Fruit fly (Drosophila melanogaster): ENCODE data around the gene Pfdn1.
A peak's percentile ranks its signal among the peaks of the same experiment; 100 is the strongest.

Gene Pfdn1

dm6 chr2L:6098479-6099269 is 29.8 kb downstream of the Pfdn1 start, which contains the start of gene CG9175 (continued):
- TF ChIP-seq Optix (GFP tag; IDR thresholded peaks at IDR 0.05), result no peak
- TF ChIP-seq CG10654 (GFP tag; optimal IDR thresholded peaks at IDR 0.05), result no peak
- TF ChIP-seq dimm (GFP tag; IDR thresholded peaks at IDR 0.05), result no peak
- TF ChIP-seq CG11456 (GFP tag; IDR thresholded peaks at IDR 0.05), result 0 out of 3 replicates have a peak, but pooled peaks have one; percentile 58
- TF ChIP-seq CG8290 (GFP tag; optimal IDR thresholded peaks at IDR 0.05), result peak; percentile 83
- peak; percentile 53 to 95 for TF ChIP-seq CG8290 (tag; optimal IDR thresholded peaks at IDR 0.05)
- TF ChIP-seq ac (GFP tag; optimal IDR thresholded peaks at IDR 0.05), result no peak
- peak; percentile 15 for TF ChIP-seq CG1792 (GFP tag; optimal IDR thresholded peaks at IDR 0.05)
- no peak for TF ChIP-seq CG6654 (GFP tag; optimal IDR thresholded peaks at IDR 0.05)
- TF ChIP-seq pzg (GFP tag; optimal IDR thresholded peaks at IDR 0.05), result peak; percentile 100
- peak; percentile 31 for TF ChIP-seq Side (GFP tag; optimal IDR thresholded peaks at IDR 0.05)
- no peak for TF ChIP-seq sima (GFP tag; optimal IDR thresholded peaks at IDR 0.05)
- TF ChIP-seq CG15011 (GFP tag; optimal IDR thresholded peaks at IDR 0.05), result no peak
- no peak for TF ChIP-seq Fer3 (tag; optimal IDR thresholded peaks at IDR 0.05)
- TF ChIP-seq mam (GFP tag; optimal IDR thresholded peaks at IDR 0.05), result peak; percentile 63
- peak; percentile 28 for TF ChIP-seq gcm (GFP tag; optimal IDR thresholded peaks at IDR 0.05)
- TF ChIP-seq gsb-n (tag; optimal IDR thresholded peaks at IDR 0.05), result peak; percentile 6
- TF ChIP-seq sens (GFP tag), result peak; percentile 83
- no peak for TF ChIP-seq fd96Cb (tag; optimal IDR thresholded peaks at IDR 0.05)
- 0 out of 2 replicates have a peak, but pooled peaks have one; percentile 23 for TF ChIP-seq ranshi (GFP tag; IDR thresholded peaks at IDR 0.05)
- TF ChIP-seq BtbVII (GFP tag; optimal IDR thresholded peaks at IDR 0.05), result no peak
- peak; percentile 65 for TF ChIP-seq B-H2 (GFP tag; optimal IDR thresholded peaks at IDR 0.05)
- peak; percentile 7 for TF ChIP-seq pb (GFP tag; optimal IDR thresholded peaks at IDR 0.05)
- TF ChIP-seq zfh2 (GFP tag; optimal IDR thresholded peaks at IDR 0.05), result peak; percentile 41
- TF ChIP-seq CG8924 (tag; optimal IDR thresholded peaks at IDR 0.05), result peak; percentile 72
- TF ChIP-seq CG11560 (tag; IDR thresholded peaks at IDR 0.05), result no peak
- peak; percentile 43 for TF ChIP-seq bcd (GFP tag; optimal IDR thresholded peaks at IDR 0.05)
- TF ChIP-seq twi (tag; optimal IDR thresholded peaks at IDR 0.05), result no peak
- peak; percentile 7 for TF ChIP-seq ind (GFP tag; optimal IDR thresholded peaks at IDR 0.05)
- no peak for TF ChIP-seq lov (optimal IDR thresholded peaks at IDR 0.05)
- no peak for TF ChIP-seq lov (GFP tag; IDR thresholded peaks at IDR 0.05)
- peak; percentile 40 to 45 for TF ChIP-seq dpn (GFP tag; optimal IDR thresholded peaks at IDR 0.05)
- peak; percentile 22 for TF ChIP-seq CG18262 (tag; optimal IDR thresholded peaks at IDR 0.05)
- peak; percentile 17 for TF ChIP-seq nau (GFP tag; optimal IDR thresholded peaks at IDR 0.05)
- peak; percentile 33; the same call in 1 of the 2 replicates for TF ChIP-seq rib (GFP tag; IDR thresholded peaks at IDR 0.05)
- TF ChIP-seq ATbp (GFP tag; optimal IDR thresholded peaks at IDR 0.05), result no peak
- peak; percentile 39 for TF ChIP-seq Antp (GFP tag; optimal IDR thresholded peaks at IDR 0.05)
- peak; percentile 13; the same call in 1 of the 2 replicates for TF ChIP-seq Oaz (GFP tag; IDR thresholded peaks at IDR 0.05)
- no peak for TF ChIP-seq Oli (tag; optimal IDR thresholded peaks at IDR 0.05)
- no peak for TF ChIP-seq CG8281 (tag; optimal IDR thresholded peaks at IDR 0.05)
- no peak for TF ChIP-seq Taf1 (GFP tag; IDR thresholded peaks at IDR 0.05)
- TF ChIP-seq CG12104 (GFP tag; optimal IDR thresholded peaks at IDR 0.05), result peak; percentile 15
- TF ChIP-seq hbn (GFP tag; IDR thresholded peaks at IDR 0.05; ENCODE audit: partially characterized antibody), result peak; percentile 98
- peak; percentile 13 for TF ChIP-seq CG1647 (GFP tag; optimal IDR thresholded peaks at IDR 0.05)
- TF ChIP-seq Hr78 (GFP tag; optimal IDR thresholded peaks at IDR 0.05), result no peak
- TF ChIP-seq Eip74EF (GFP tag; optimal IDR thresholded peaks at IDR 0.05), result no peak
- no peak for TF ChIP-seq slou (GFP tag; optimal IDR thresholded peaks at IDR 0.05)
- TF ChIP-seq TFAM (GFP tag; optimal IDR thresholded peaks at IDR 0.05), result no peak
- TF ChIP-seq CG2129 (GFP tag; IDR thresholded peaks at IDR 0.05; ENCODE audit: partially characterized antibody), result peak; percentile 89
- no peak for TF ChIP-seq Kr (GFP tag; optimal IDR thresholded peaks at IDR 0.05)

All from whole organism, embryonic.